Worm (Caenorhabditis elegans) whole organism, L3 larva: ENCODE measurements around the gene best-13.

Experiments
- R02D3.7 ChIP-seq: fragments of 150-350 bp; optimal IDR thresholded peaks from 2 replicates; lab custom pipeline; 2014; ENCODE audit warnings: missing biosample characterization, missing genetic modification characterization
- hmg-11 ChIP-seq: sonication (generic microtip); optimal IDR thresholded peaks from 2 replicates; lab custom pipeline; 2016; ENCODE audit warnings: missing genetic modification characterization, missing compliant biosample characterization
- nhr-23 ChIP-seq: fragments of 150-350 bp; optimal IDR thresholded peaks from 2 replicates; lab custom pipeline; 2014; ENCODE audit warnings: missing biosample characterization, missing genetic modification reagents, missing genetic modification characterization
- nhr-28 ChIP-seq: fragments of 150-350 bp; optimal IDR thresholded peaks from 2 replicates; lab custom pipeline; 2014; ENCODE audit warnings: missing biosample characterization, missing genetic modification characterization
- pqm-1 ChIP-seq: fragments of 150-350 bp; optimal IDR thresholded peaks from 2 replicates; lab custom pipeline; 2017; ENCODE audit warnings: missing biosample characterization, missing genetic modification characterization, inconsistent platforms
- sea-2 ChIP-seq: fragments of 150-350 bp; sonication (generic microtip); optimal IDR thresholded peaks from 4 replicates; lab custom pipeline; 2014; ENCODE audit warnings: missing biosample characterization, missing genetic modification reagents, missing genetic modification characterization
- skn-1 ChIP-seq: fragments of 150-350 bp; optimal IDR thresholded peaks from 2 replicates; lab custom pipeline; 2014; ENCODE audit warnings: missing biosample characterization, missing genetic modification characterization
- zag-1 ChIP-seq: fragments of 150-350 bp; optimal IDR thresholded peaks from 2 replicates; lab custom pipeline; 2014; ENCODE audit warnings: missing biosample characterization, missing genetic modification characterization

DNA sequence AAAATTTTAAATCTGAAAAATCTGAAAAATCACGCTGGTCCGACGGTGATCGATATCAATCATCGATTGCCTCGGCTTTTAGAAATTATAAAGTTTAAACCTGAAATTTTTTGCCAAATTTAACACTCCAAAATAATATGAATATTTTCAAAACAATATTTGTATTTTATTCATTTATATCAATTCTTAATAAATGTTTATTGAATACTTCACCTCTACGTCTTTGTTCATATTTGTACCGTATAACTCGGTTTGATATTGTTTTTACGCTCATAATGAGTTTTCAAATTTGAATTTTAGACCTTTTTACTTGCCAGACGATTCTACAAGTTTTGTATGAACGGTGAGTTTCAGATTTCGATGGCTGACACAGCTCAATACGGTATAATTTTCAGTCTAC lies 38.9 kb upstream of the best-13 start, which contains the start of the genes K07F5.15 and K07F5.22:
- TF ChIP-seq pqm-1 (tag; lab: Kevin White, UChicago): no peak
- TF ChIP-seq R02D3.7 (tag; lab: Kevin White, UChicago): no peak
- no peak for TF ChIP-seq skn-1 (tag; lab: Kevin White, UChicago)
- no peak for TF ChIP-seq zag-1 (tag; lab: Kevin White, UChicago)
- no peak for TF ChIP-seq nhr-23 (tag; lab: Kevin White, UChicago)
- TF ChIP-seq hmg-11: no peak
- TF ChIP-seq nhr-28: no peak
- TF ChIP-seq sea-2 (GFP tag; lab: Kevin White, UChicago): no peak
